Fruit fly (Drosophila melanogaster): ENCODE measurements around the gene CG13004.

Gene CG13004

dm6 chrX:16873053-16873452, 37.7 kb upstream of the CG13004 start (continued):
- TF ChIP-seq kah (GFP tag; optimal IDR thresholded peaks at IDR 0.05): no peak
- TF ChIP-seq nmo (GFP tag; optimal IDR thresholded peaks at IDR 0.05): peak; percentile 39
- peak; percentile 5 for TF ChIP-seq Med (GFP tag)
- peak; percentile 16 for TF ChIP-seq Ssrp (tag; optimal IDR thresholded peaks at IDR 0.05)
- peak; percentile 46; the same call in 1 of the 2 replicates for TF ChIP-seq CG31441 (GFP tag; IDR thresholded peaks at IDR 0.05)
- no peak for TF ChIP-seq CG18599 (GFP tag; optimal IDR thresholded peaks at IDR 0.05)
- TF ChIP-seq CG6689 (GFP tag; IDR thresholded peaks at IDR 0.05): no peak
- no peak for TF ChIP-seq en (GFP tag; optimal IDR thresholded peaks at IDR 0.05)
- TF ChIP-seq CG32532 (GFP tag; IDR thresholded peaks at IDR 0.05): no peak
- TF ChIP-seq CG2678 (tag; optimal IDR thresholded peaks at IDR 0.05): peak; percentile 14
- TF ChIP-seq CG13624 (GFP tag; optimal IDR thresholded peaks at IDR 0.05): no peak
- TF ChIP-seq CG12659 (GFP tag; optimal IDR thresholded peaks at IDR 0.05): no peak
- no peak for TF ChIP-seq nerfin-1 (tag; optimal IDR thresholded peaks at IDR 0.05)
- TF ChIP-seq CG31365 (tag; optimal IDR thresholded peaks at IDR 0.05): no peak
- no peak for TF ChIP-seq Doc2 (GFP tag; IDR thresholded peaks at IDR 0.05)
- peak; percentile 38 for TF ChIP-seq Oli (tag; optimal IDR thresholded peaks at IDR 0.05)
- TF ChIP-seq CG10462 (GFP tag; optimal IDR thresholded peaks at IDR 0.05): no peak
- TF ChIP-seq CG15601 (tag; optimal IDR thresholded peaks at IDR 0.05): peak; percentile 12
- peak; percentile 37 for TF ChIP-seq CG12391 (tag; optimal IDR thresholded peaks at IDR 0.05)
- TF ChIP-seq CG2202 (tag; optimal IDR thresholded peaks at IDR 0.05): no peak
- peak; percentile 53; the same call in 1 of the 2 replicates for TF ChIP-seq Drgx (GFP tag; IDR thresholded peaks at IDR 0.05)
- TF ChIP-seq wdn (GFP tag; IDR thresholded peaks at IDR 0.05): no peak
- no peak for TF ChIP-seq ind (GFP tag; optimal IDR thresholded peaks at IDR 0.05)
- no peak for TF ChIP-seq CG3838 (GFP tag; optimal IDR thresholded peaks at IDR 0.05)
- TF ChIP-seq CG11504 (tag; optimal IDR thresholded peaks at IDR 0.05): peak; percentile 52
- no peak for TF ChIP-seq CG6254 (GFP tag; optimal IDR thresholded peaks at IDR 0.05)
- TF ChIP-seq amos (GFP tag; IDR thresholded peaks at IDR 0.05; ENCODE audit: partially characterized antibody): no peak
- no peak for TF ChIP-seq CG3995 (GFP tag; optimal IDR thresholded peaks at IDR 0.05)
- TF ChIP-seq HmgD (GFP tag; optimal IDR thresholded peaks at IDR 0.05): no peak
- no peak for TF ChIP-seq fd102C (GFP tag; optimal IDR thresholded peaks at IDR 0.05)
- TF ChIP-seq jigr1 (GFP tag; IDR thresholded peaks at IDR 0.05): no peak
- TF ChIP-seq CG1602 (GFP tag; optimal IDR thresholded peaks at IDR 0.05): no peak
- TF ChIP-seq peb (GFP tag; IDR thresholded peaks at IDR 0.05): no peak
- TF ChIP-seq knrl (GFP tag; IDR thresholded peaks at IDR 0.05; ENCODE audit: partially characterized antibody): no peak
- TF ChIP-seq gro (GFP tag; optimal IDR thresholded peaks at IDR 0.05): no peak
- no peak for TF ChIP-seq Hr39 (optimal IDR thresholded peaks at IDR 0.05)
- no peak for TF ChIP-seq CG9609 (GFP tag; optimal IDR thresholded peaks at IDR 0.05)
- TF ChIP-seq CG8924 (tag; optimal IDR thresholded peaks at IDR 0.05): peak; percentile 8
- TF ChIP-seq bsh (GFP tag; optimal IDR thresholded peaks at IDR 0.05): peak in 1 of 2 experiments; percentile 46
- no peak for TF ChIP-seq sens (GFP tag)
- TF ChIP-seq phol (tag; optimal IDR thresholded peaks at IDR 0.05): peak; percentile 16
- no peak for TF ChIP-seq gsb-n (tag; optimal IDR thresholded peaks at IDR 0.05)
- no peak for TF ChIP-seq CG8290 (GFP tag; optimal IDR thresholded peaks at IDR 0.05)
- no peak for TF ChIP-seq CG8290 (tag; optimal IDR thresholded peaks at IDR 0.05)
- peak; percentile 44 for TF ChIP-seq CG18262 (tag; optimal IDR thresholded peaks at IDR 0.05)
- TF ChIP-seq zen (tag; optimal IDR thresholded peaks at IDR 0.05): no peak
- TF ChIP-seq Sox100B (GFP tag; optimal IDR thresholded peaks at IDR 0.05): peak; percentile 16
- no peak for TF ChIP-seq CG7786 (GFP tag; optimal IDR thresholded peaks at IDR 0.05)
- TF ChIP-seq zen2 (GFP tag; IDR thresholded peaks at IDR 0.05; ENCODE audit: partially characterized antibody): no peak
- peak in 1 of 2 experiments; percentile 17 for TF ChIP-seq Hr51 (GFP tag; optimal IDR thresholded peaks at IDR 0.05)
- TF ChIP-seq Lpt (GFP tag; optimal IDR thresholded peaks at IDR 0.05): no peak
- TF ChIP-seq dmrt11E (tag; optimal IDR thresholded peaks at IDR 0.05): peak; percentile 16

Data from whole organism, embryonic.